Fruit fly (Drosophila melanogaster) whole organism, wandering third instar larva: ENCODE measurements around the gene hec.

Source experiments
- Abd-B ChIP-seq: fragments of >200 bp; optimal IDR thresholded peaks from 2 replicates; lab custom pipeline; 2017; ENCODE audit warnings: missing biosample characterization, missing genetic modification characterization
- CG32264 ChIP-seq: fragments of 200-800 bp; sonication (Bioruptor generic); optimal IDR thresholded peaks from 2 replicates; lab custom pipeline; 2016; ENCODE audit warnings: missing biosample characterization, missing genetic modification characterization
- CG9705 ChIP-seq: fragments of 200-800 bp; sonication (Bioruptor generic); optimal IDR thresholded peaks from 2 replicates; lab custom pipeline; 2018; ENCODE audit warnings: missing biosample characterization, mild to moderate bottlenecking, missing genetic modification characterization
- CrebA ChIP-seq: fragments of 200-800 bp; sonication (Bioruptor generic); optimal IDR thresholded peaks from 2 replicates; lab custom pipeline; 2016; ENCODE audit warnings: missing biosample characterization, mild to moderate bottlenecking, missing genetic modification characterization, borderline replicate concordance
- Dfd ChIP-seq: fragments of >200 bp; optimal IDR thresholded peaks from 2 replicates; lab custom pipeline; 2017; ENCODE audit warnings: missing biosample characterization, missing genetic modification characterization
- Dif ChIP-seq: fragments of 200-275, 200-300 bp; sonication (Bioruptor generic); optimal IDR thresholded peaks from 2 replicates; lab custom pipeline; 2018; ENCODE audit warnings: missing biosample characterization, missing genetic modification characterization; ENCODE audit not compliant: partially characterized antibody
- HLH106 ChIP-seq: fragments of 200-800 bp; optimal IDR thresholded peaks from 3 replicates; lab custom pipeline; 2019; ENCODE audit warnings: missing biosample characterization, mild to moderate bottlenecking, missing genetic modification characterization, moderate library complexity
- Hnf4 ChIP-seq: fragments of 200-800 bp; sonication (Bioruptor generic); optimal IDR thresholded peaks from 2 replicates; lab custom pipeline; 2016; ENCODE audit warnings: missing biosample characterization, mild to moderate bottlenecking, missing genetic modification characterization
- Hr78 ChIP-seq: fragments of >200 bp; optimal IDR thresholded peaks from 2 replicates; lab custom pipeline; 2017; ENCODE audit warnings: missing biosample characterization, missing genetic modification characterization
- Jra ChIP-seq: sonication (Bioruptor generic); optimal IDR thresholded peaks from 2 replicates; lab custom pipeline; 2016; ENCODE audit warnings: missing biosample characterization, missing genetic modification characterization
- Mio ChIP-seq: sonication (Bioruptor generic); optimal IDR thresholded peaks from 2 replicates; lab custom pipeline; 2016; ENCODE audit warnings: missing biosample characterization, missing genetic modification characterization
- OdsH ChIP-seq: fragments of 200-800 bp; sonication (Bioruptor generic); optimal IDR thresholded peaks from 2 replicates; lab custom pipeline; 2016; ENCODE audit warnings: missing biosample characterization, mild to moderate bottlenecking, missing genetic modification characterization
- Rel ChIP-seq, 2 experiments: fragments of 200-800 bp; sonication (Bioruptor generic) in 1 of 2; optimal IDR thresholded peaks; 2 replicates in 1 of 2; 3 replicates in 1 of 2; lab custom pipeline; 2016 to 2019; ENCODE audit warnings: mild to moderate bottlenecking in 2 of 2, missing biosample characterization in 2 of 2, missing genetic modification characterization in 2 of 2, moderate library complexity in 1 of 2
- Sp1 ChIP-seq: fragments of 200-800 bp; sonication (Bioruptor generic); optimal IDR thresholded peaks from 3 replicates; lab custom pipeline; 2019; ENCODE audit warnings: missing biosample characterization, mild to moderate bottlenecking, missing genetic modification characterization, moderate library complexity
- Vsx2 ChIP-seq: fragments of 200-300, 225-300 bp; sonication (Bioruptor generic); optimal IDR thresholded peaks from 2 replicates; lab custom pipeline; 2018; ENCODE audit warnings: missing biosample characterization, missing genetic modification characterization; ENCODE audit not compliant: partially characterized antibody
- br ChIP-seq: fragments of 200-800 bp; sonication (Bioruptor generic); optimal IDR thresholded peaks from 2 replicates; lab custom pipeline; 2016; ENCODE audit warnings: missing biosample characterization, missing genetic modification characterization
- brk ChIP-seq: fragments of 200-800 bp; sonication (Bioruptor generic); optimal IDR thresholded peaks from 2 replicates; lab custom pipeline; 2016; ENCODE audit warnings: missing biosample characterization, mild to moderate bottlenecking, missing genetic modification characterization
- dl ChIP-seq, 2 experiments: fragments of 175-275, 200-275 bp in 1 of 2; fragments of 200-275 bp in 1 of 2; sonication (Bioruptor generic); optimal IDR thresholded peaks; lab custom pipeline; 2018; ENCODE audit warnings: mild to moderate bottlenecking in 2 of 2, missing biosample characterization in 2 of 2, missing genetic modification characterization in 2 of 2, moderate library complexity in 2 of 2; ENCODE audit not compliant: partially characterized antibody in 2 of 2, insufficient read depth in 1 of 2
- ey ChIP-seq: fragments of 200-800 bp; sonication (Bioruptor generic); optimal IDR thresholded peaks from 2 replicates; lab custom pipeline; 2016; ENCODE audit warnings: missing biosample characterization, missing genetic modification characterization
- foxo ChIP-seq, 2 experiments: fragments of 200-800 bp; sonication (Bioruptor generic); optimal IDR thresholded peaks; 2 replicates in 1 of 2; 3 replicates in 1 of 2; lab custom pipeline; 2016 to 2017; ENCODE audit warnings: missing biosample characterization in 2 of 2, missing genetic modification characterization in 2 of 2
- fru ChIP-seq: fragments of 200-800 bp; sonication (Bioruptor generic); optimal IDR thresholded peaks from 3 replicates; lab custom pipeline; 2016; ENCODE audit warnings: missing biosample characterization, mild to moderate bottlenecking, missing genetic modification characterization
- h ChIP-seq: fragments of 200-800 bp; sonication (Bioruptor generic); optimal IDR thresholded peaks from 3 replicates; lab custom pipeline; 2016; ENCODE audit warnings: missing biosample characterization, mild to moderate bottlenecking, missing genetic modification characterization
- jim ChIP-seq: fragments of 175-275, 200-325 bp; sonication (Bioruptor generic); optimal IDR thresholded peaks from 2 replicates; lab custom pipeline; 2016; ENCODE audit warnings: missing biosample characterization, mild to moderate bottlenecking, missing genetic modification characterization
- lola ChIP-seq: fragments of >200 bp; optimal IDR thresholded peaks from 2 replicates; lab custom pipeline; 2017; ENCODE audit warnings: missing biosample characterization, missing genetic modification characterization
- pan ChIP-seq: fragments of >200 bp; optimal IDR thresholded peaks from 2 replicates; lab custom pipeline; 2017
- psq ChIP-seq: fragments of 200-800 bp; sonication (Bioruptor generic); optimal IDR thresholded peaks from 3 replicates; lab custom pipeline; 2017; ENCODE audit warnings: missing biosample characterization, mild to moderate bottlenecking, missing genetic modification characterization, moderate library complexity
- rgr ChIP-seq: fragments of 200-800 bp; sonication (Bioruptor generic); optimal IDR thresholded peaks from 3 replicates; lab custom pipeline; 2016; ENCODE audit warnings: missing biosample characterization, mild to moderate bottlenecking, missing genetic modification characterization
- sage ChIP-seq: fragments of 200-800 bp; sonication (Bioruptor generic); optimal IDR thresholded peaks from 2 replicates; lab custom pipeline; 2016; ENCODE audit warnings: missing biosample characterization, mild to moderate bottlenecking, missing genetic modification characterization
- sv ChIP-seq: fragments of 200-800 bp; sonication (Bioruptor generic); optimal IDR thresholded peaks from 3 replicates; lab custom pipeline; 2016; ENCODE audit warnings: missing biosample characterization, missing genetic modification characterization
- tai ChIP-seq: sonication (Bioruptor generic); optimal IDR thresholded peaks from 2 replicates; lab custom pipeline; 2016; ENCODE audit warnings: missing biosample characterization, missing genetic modification characterization
- usp ChIP-seq: fragments of >200 bp; optimal IDR thresholded peaks from 2 replicates; lab custom pipeline; 2017; ENCODE audit warnings: missing biosample characterization, missing genetic modification characterization
- woc ChIP-seq: sonication (Bioruptor generic); optimal IDR thresholded peaks from 2 replicates; lab custom pipeline; 2016; ENCODE audit warnings: missing biosample characterization, mild to moderate bottlenecking, missing genetic modification characterization

Gene hec

DNA sequence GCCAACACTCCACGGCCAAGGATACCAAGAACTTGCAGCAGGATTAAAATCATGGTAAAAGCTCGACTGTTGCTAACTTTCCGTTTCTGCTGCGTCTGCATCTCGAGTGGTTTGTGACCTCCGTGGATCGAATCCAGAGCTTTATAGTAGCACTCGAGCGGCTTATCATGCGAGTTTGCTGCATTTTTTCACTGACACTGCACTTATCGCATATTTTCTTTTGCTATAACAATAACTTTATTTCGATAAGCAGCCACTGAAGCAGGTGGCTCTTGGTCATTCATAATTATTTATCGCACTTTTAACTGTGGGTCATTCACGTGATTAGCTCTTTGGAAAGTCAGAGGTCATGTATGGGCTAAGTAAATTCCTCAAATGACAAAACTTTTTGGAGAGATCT is 18.9 kb upstream of the hec start, which contains the start of gene CG12716:
TSS of gene CG12716 (minus strand) at position 101 of the 400 bp plus-strand sequence.
- TF ChIP-seq Abd-B (GFP tag; lab: Kevin White, UChicago), result no peak
- no peak for TF ChIP-seq Dfd (GFP tag; lab: Kevin White, UChicago)
- TF ChIP-seq Hnf4 (GFP tag; lab: Kevin White, UChicago), result no peak
- no peak for TF ChIP-seq fru (GFP tag; lab: Kevin White, UChicago)
- no peak for TF ChIP-seq HLH106 (tag; lab: Kevin White, UChicago)
- TF ChIP-seq Hr78, result no peak
- TF ChIP-seq OdsH (GFP tag; lab: Kevin White, UChicago), result no peak
- no peak for TF ChIP-seq h (GFP tag; lab: Kevin White, UChicago)
- no peak for TF ChIP-seq lola (GFP tag; lab: Kevin White, UChicago)
- no peak for TF ChIP-seq Jra
- TF ChIP-seq ey (GFP tag; lab: Kevin White, UChicago), result no peak
- TF ChIP-seq, all 38 proteins: peak for 0

DNA sequence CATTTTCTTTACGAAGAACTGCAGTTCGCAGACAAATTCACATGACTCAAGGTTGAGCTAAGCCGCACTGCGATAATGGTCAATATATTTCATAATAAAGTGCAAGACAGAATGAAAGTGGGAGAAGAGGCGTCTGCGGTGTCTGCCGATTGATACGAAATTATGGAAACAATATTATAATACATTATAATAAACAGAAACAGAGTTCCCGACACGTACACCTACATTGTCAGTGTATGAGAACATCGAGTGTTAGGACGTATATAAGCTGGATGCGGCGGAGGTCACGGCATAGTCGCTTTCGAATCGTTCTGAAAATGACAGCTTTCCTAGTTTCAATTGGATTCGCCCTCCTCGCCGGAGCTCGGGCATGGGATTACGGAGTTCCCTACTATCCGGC is 13.1 kb upstream of the hec start, which contains the start of gene CG15721:
TSS of gene CG15721 (plus strand) at position 301 of the 400 bp plus-strand sequence.
- no peak for TF ChIP-seq dl (GFP tag; optimal IDR thresholded peaks at IDR 0.05; lab: Kevin White, UChicago; ENCODE audit: insufficient read depth in 1 of 2, partially characterized antibody in 2 of 2)
- no peak for TF ChIP-seq Hr78
- TF ChIP-seq CG32264, result no peak
- TF ChIP-seq Dif, result no peak
- TF ChIP-seq sage (GFP tag; lab: Kevin White, UChicago), result no peak
- TF ChIP-seq brk (GFP tag; lab: Kevin White, UChicago), result no peak
- no peak for TF ChIP-seq jim
- no peak for TF ChIP-seq usp (GFP tag; lab: Kevin White, UChicago)
- no peak for TF ChIP-seq Vsx2 (GFP tag; lab: Kevin White, UChicago)
- TF ChIP-seq psq (GFP tag; lab: Kevin White, UChicago), result no peak
- TF ChIP-seq Sp1, result no peak
- no peak for TF ChIP-seq woc (GFP tag; lab: Kevin White, UChicago)
- TF ChIP-seq br (GFP tag; lab: Kevin White, UChicago), result no peak
- no peak for TF ChIP-seq sv
- TF ChIP-seq tai, result no peak
- TF ChIP-seq CG9705 (GFP tag; lab: Kevin White, UChicago), result no peak
- no peak for TF ChIP-seq ey (GFP tag; lab: Kevin White, UChicago)
- no peak for TF ChIP-seq fru (GFP tag; lab: Kevin White, UChicago)
- no peak for TF ChIP-seq pan

DNA sequence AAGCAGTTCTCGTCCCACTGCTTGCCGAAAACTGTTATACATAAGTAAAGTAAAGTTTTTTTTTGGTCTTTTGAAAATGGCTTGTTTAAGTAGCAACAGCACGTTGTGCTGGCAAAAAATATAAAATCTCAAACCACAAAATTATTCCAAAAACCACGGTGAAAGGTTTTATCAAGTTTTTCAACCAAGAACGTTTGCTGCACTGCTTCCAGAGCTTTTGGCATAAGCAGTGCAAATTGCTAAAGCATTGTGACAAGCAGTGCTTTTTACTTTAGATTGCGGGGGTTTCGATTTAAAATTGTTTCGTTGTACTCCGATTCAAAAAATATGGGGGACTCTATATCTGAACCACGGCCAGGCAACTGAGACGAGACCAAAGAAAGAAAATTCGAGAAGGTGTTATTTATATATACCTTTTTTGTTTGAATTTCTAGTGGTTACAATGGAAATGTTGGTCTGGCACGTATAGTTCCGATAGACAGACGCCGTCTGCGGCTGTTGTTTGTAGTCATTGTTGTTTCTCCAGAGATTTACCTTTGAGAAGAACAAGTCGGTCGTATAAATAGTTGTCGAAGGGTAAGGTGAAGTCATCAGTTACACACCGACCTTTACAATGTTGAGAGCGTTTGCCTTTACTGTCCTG is 10.2 kb upstream of the hec start, which contains the start of gene Mur11Da:
TSS of gene Mur11Da (plus strand) at position 593 of the 643 bp plus-strand sequence.
- no peak for TF ChIP-seq Vsx2 (GFP tag; lab: Kevin White, UChicago)
- TF ChIP-seq brk (GFP tag; lab: Kevin White, UChicago), result no peak
- TF ChIP-seq Jra, result no peak
- TF ChIP-seq pan, result no peak
- TF ChIP-seq Hnf4 (GFP tag; lab: Kevin White, UChicago), result no peak
- no peak for TF ChIP-seq br (GFP tag; lab: Kevin White, UChicago)
- no peak for TF ChIP-seq h (GFP tag; lab: Kevin White, UChicago)
- TF ChIP-seq usp (GFP tag; lab: Kevin White, UChicago), result no peak
- no peak for TF ChIP-seq CG32264
- no peak for TF ChIP-seq CG9705 (GFP tag; lab: Kevin White, UChicago)

DNA sequence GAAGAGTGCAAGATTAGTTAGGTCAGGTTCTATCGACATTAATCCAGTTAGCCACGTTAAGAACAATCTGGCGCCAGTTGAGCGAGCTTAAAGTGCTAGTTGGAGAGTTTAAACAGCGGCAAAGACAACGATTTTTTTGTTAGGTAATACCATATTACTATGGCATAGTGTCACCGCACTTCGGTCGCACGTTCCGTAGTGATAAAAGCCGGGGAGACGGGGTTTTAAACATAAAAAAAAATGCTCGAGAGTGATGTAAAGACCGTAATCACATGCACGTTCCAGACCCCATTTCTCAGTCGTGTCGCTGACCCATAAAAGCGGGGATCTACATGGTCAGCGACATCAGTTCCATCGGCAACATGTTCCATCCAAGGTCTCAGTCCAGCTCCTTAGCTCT is 1.7 kb upstream of the hec start, which contains the start of gene CG32642:
TSS of gene CG32642 (plus strand) at position 301 of the 400 bp plus-strand sequence.
- no peak for TF ChIP-seq jim
- TF ChIP-seq Mio (GFP tag; lab: Kevin White, UChicago), result no peak
- TF ChIP-seq fru (GFP tag; lab: Kevin White, UChicago), result no peak
- no peak for TF ChIP-seq tai
- TF ChIP-seq Rel (GFP tag; optimal IDR thresholded peaks at IDR 0.05; lab: Kevin White, UChicago), result no peak
- TF ChIP-seq Rel (tag; optimal IDR thresholded peaks at IDR 0.05; lab: Kevin White, UChicago), result no peak
- no peak for TF ChIP-seq foxo (GFP tag; optimal IDR thresholded peaks at IDR 0.05; lab: Kevin White, UChicago)
- TF ChIP-seq pan, result no peak
- no peak for TF ChIP-seq br (GFP tag; lab: Kevin White, UChicago)
- no peak for TF ChIP-seq CrebA (GFP tag; lab: Kevin White, UChicago)
- TF ChIP-seq sage (GFP tag; lab: Kevin White, UChicago), result no peak
- TF ChIP-seq Abd-B (GFP tag; lab: Kevin White, UChicago), result no peak
- no peak for TF ChIP-seq ey (GFP tag; lab: Kevin White, UChicago)
- no peak for TF ChIP-seq CG9705 (GFP tag; lab: Kevin White, UChicago)
- no peak for TF ChIP-seq rgr (GFP tag; lab: Kevin White, UChicago)
